Worm (Caenorhabditis elegans): ENCODE measurements around the gene C06G1.1.

C06G1.1 gene

DNA sequence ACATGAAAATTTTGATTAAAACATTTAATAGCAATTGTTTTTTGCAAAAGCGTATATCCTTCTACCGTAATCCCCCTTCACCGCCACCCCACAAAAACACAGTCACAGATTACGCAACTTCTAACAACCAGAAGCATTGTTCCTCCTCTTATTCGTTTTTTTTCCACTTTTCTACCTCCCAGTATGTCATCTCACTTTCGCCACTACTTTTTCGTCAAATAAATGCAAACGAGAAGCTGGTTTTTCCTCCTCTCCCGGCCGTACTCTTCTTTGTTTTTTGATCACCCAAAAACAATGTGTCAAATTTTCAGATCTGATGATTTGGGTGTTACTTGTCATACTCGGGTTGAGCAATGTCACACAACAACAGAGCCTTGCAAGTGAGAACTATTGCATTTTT is at the start of gene C06G1.1:
Gene C06G1.1 (plus strand): TSS at position 301 of the 400 bp plus-strand sequence.
- no peak for TF ChIP-seq ztf-23 (GFP tag; IDR thresholded peaks at IDR 0.05)

DNA sequence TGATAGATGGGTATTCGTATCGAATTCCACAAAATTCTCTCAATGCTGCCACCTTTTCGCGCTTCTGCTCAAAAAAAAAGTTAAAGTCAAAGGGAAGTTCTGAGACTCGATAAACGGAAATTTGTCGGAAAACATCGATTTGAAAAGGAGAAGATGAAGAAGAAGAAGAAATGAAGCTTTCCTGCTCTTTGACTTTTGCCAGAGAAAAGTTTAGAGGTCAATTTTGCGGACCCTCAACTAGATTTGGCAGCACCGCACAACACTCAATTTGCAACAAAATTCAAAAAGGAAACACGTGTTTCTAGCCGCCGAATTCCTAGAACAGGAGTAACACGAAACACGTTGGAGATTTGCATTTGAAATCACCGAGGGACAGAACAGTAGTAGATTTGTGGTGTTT is 45.0 kb upstream of the C06G1.1 start:
- TF ChIP-seq med-1 (GFP tag; optimal IDR thresholded peaks at IDR 0.05; ENCODE audit: insufficient read depth) (no peak), flt-1 (GFP tag; IDR thresholded peaks at IDR 0.05) (no peak), T22C8.4 (GFP tag; IDR thresholded peaks at IDR 0.05) (no peak), ztf-23 (GFP tag; IDR thresholded peaks at IDR 0.05) (no peak), klf-2 (GFP tag; conservative IDR thresholded peaks at IDR 0.05) (no peak), cog-1 (tag; optimal IDR thresholded peaks at IDR 0.05) (no peak), tab-1 (GFP tag; IDR thresholded peaks at IDR 0.05) (no peak), ref-1 (GFP tag; conservative IDR thresholded peaks at IDR 0.05) (no peak), ztf-29 (GFP tag; IDR thresholded peaks at IDR 0.05) (no peak)

DNA sequence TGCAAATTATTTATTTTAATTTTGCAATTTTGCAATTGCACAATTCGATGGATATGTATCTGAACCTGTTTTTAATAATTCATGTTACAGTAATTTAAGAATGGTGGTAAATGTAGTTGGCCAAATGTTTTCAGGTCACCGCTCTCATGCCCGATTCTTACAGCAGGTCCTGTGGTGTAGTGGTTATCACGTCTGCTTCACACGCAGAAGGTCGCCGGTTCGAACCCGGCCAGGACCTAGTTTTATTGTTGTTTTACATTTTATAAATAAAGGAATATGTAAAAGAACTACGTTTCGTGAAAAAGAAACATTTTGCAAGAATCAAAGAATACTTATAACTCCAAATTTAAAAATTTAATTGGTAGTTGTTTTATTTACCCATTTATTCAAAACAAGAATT is 42.9 kb upstream of the C06G1.1 start:
- no peak for TF ChIP-seq ztf-29 (GFP tag; IDR thresholded peaks at IDR 0.05)
- TF ChIP-seq klf-2 (GFP tag; conservative IDR thresholded peaks at IDR 0.05): no peak

DNA sequence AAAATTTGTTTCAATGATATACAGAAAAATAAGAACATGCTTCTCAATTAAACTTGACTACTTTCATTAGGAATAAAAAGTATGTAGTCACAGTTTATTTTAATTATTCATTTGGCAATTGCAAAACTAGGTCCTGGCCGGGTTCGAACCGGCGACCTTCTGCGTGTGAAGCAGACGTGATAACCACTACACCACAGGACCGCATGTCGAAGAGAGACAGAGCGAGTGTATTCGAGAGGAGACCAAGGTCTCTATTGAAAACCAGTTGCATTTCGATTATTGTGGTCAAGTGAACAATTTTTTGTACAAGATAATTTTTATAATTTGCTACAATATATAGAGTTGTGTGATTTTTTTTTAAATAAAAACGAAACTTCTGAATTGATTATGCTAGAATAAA is 42.3 kb upstream of the C06G1.1 start:
- peak; percentile 91 for TF ChIP-seq flt-1 (GFP tag; IDR thresholded peaks at IDR 0.05)
- peak; percentile 38 for TF ChIP-seq med-1 (GFP tag; optimal IDR thresholded peaks at IDR 0.05; ENCODE audit: insufficient read depth)
- TF ChIP-seq T22C8.4 (GFP tag; IDR thresholded peaks at IDR 0.05): peak; percentile 70
- TF ChIP-seq tab-1 (GFP tag; IDR thresholded peaks at IDR 0.05): peak; percentile 85
- peak; percentile 80 for TF ChIP-seq cog-1 (tag; optimal IDR thresholded peaks at IDR 0.05)
- TF ChIP-seq ztf-29 (GFP tag; IDR thresholded peaks at IDR 0.05): peak; percentile 76
- peak; percentile 66; the same call in 1 of the 2 replicates for TF ChIP-seq klf-2 (GFP tag; conservative IDR thresholded peaks at IDR 0.05)
- TF ChIP-seq ref-1 (GFP tag; conservative IDR thresholded peaks at IDR 0.05): peak; percentile 74
- peak; percentile 88 for TF ChIP-seq ztf-23 (GFP tag; IDR thresholded peaks at IDR 0.05)

DNA sequence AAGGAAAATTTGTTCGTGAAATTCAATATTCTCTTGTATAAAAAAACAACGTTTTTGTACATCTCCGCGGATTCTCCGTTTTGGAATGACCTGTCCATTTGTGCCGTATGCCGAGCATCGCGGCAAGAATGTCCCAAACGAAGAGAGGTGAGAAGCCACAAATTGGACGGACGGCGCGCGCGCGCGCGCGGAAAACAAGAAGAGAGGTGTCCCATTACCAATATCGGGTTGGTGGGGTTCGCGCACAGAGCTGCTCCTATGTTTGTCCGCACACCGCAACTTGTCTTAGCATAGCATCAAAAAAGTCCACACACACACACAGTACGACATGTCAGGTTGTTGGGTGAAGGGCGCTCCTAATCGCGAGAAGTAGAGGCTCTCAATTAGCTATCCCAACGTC is 41.6 kb upstream of the C06G1.1 start:
- TF ChIP-seq T22C8.4 (GFP tag; IDR thresholded peaks at IDR 0.05): no peak
- TF ChIP-seq tab-1 (GFP tag; IDR thresholded peaks at IDR 0.05): no peak
- no peak for TF ChIP-seq ref-1 (GFP tag; conservative IDR thresholded peaks at IDR 0.05)
- TF ChIP-seq ztf-23 (GFP tag; IDR thresholded peaks at IDR 0.05): no peak
- no peak for TF ChIP-seq cog-1 (tag; optimal IDR thresholded peaks at IDR 0.05)

DNA sequence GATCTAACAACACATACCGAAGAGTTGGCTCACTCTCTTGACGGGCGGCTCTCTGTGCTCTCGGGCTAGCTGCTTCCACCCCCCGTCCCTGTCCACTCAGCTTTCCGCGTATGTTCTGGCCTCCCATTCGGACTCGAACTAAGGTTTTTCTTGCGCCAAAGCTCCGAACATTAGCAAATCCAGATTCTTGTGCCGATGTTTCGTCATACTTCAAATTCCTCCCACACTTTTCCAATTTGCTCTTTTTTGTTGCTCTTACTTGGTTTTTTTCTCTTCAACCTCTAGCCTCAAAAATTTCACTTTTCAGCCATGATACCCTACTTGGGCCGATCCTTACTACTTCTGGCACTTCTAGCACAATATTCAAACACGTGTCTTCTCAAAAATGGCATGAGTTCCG is 38.2 kb upstream of the C06G1.1 start, which contains the start of gene cdh-9:
Gene cdh-9 (plus strand): TSS at position 301 of the 400 bp plus-strand sequence.
- TF ChIP-seq klf-2 (GFP tag; conservative IDR thresholded peaks at IDR 0.05): no peak
- no peak for TF ChIP-seq ref-1 (GFP tag; conservative IDR thresholded peaks at IDR 0.05)
- no peak for TF ChIP-seq ztf-23 (GFP tag; IDR thresholded peaks at IDR 0.05)
- no peak for TF ChIP-seq ztf-29 (GFP tag; IDR thresholded peaks at IDR 0.05)
- TF ChIP-seq cog-1 (tag; optimal IDR thresholded peaks at IDR 0.05): no peak

DNA sequence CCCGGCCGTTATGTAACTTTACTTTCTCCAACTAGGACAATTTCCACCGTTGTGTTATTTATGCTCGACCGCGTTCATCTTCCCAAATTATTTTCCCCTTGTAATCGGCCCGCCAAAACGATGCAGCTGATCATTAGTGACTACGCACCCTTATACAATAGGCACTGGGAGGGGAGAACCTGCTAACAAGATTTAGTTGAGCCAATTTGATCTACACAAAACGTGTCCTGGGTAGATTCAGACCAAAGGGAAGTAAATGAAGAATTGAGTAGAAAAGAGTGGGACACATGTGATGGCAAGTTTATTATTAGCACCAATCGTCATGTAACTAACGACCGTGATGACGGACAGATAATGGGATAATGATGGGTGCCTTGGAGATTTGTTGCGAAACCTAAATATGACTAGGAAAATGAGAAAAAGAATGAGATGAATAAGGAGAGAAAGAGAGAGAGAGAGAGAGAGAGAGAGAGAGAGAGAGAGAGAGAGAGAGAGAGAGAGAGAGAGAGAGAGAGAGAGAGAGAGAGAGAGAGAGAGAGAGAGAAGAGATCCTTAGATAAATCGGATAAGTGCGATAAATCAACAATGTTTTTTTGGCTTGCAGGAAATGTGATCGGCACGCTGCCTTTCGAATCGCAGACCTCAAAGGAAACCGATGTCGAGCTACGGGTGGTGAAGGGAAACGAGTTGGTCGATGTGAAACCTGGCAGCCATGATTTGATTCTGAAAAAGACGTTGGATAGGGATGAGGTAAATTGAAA is 37.5 kb upstream of the C06G1.1 start:
- TF ChIP-seq ref-1 (GFP tag; conservative IDR thresholded peaks at IDR 0.05) (no peak), ztf-23 (GFP tag; IDR thresholded peaks at IDR 0.05) (peak; percentile 64)

DNA sequence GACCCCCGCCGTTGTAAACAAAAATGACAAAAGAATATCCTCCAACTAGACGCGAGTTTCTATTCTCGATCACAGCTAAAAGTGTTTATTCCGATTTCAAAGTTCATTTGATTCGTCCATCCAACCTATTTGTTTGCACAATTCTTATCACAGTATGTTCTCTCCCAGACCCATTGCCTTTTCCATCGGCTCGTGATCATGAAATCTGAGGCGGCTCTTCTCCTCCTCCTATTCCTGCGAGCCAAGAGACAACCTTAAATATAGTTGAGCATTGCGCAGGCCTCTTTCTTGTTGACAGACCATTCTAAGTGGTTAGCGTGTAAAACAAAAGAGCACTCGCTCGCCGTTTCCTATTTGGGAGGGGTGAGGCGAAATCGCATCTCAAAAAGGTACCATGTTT is 36.2 kb upstream of the C06G1.1 start:
- no peak for TF ChIP-seq T22C8.4 (GFP tag; IDR thresholded peaks at IDR 0.05)
- TF ChIP-seq klf-2 (GFP tag; conservative IDR thresholded peaks at IDR 0.05): no peak
- TF ChIP-seq med-1 (GFP tag; optimal IDR thresholded peaks at IDR 0.05; ENCODE audit: insufficient read depth): no peak
- no peak for TF ChIP-seq flt-1 (GFP tag; IDR thresholded peaks at IDR 0.05)
- TF ChIP-seq ztf-23 (GFP tag; IDR thresholded peaks at IDR 0.05): no peak
- no peak for TF ChIP-seq tab-1 (GFP tag; IDR thresholded peaks at IDR 0.05)
- no peak for TF ChIP-seq ztf-29 (GFP tag; IDR thresholded peaks at IDR 0.05)
- TF ChIP-seq ref-1 (GFP tag; conservative IDR thresholded peaks at IDR 0.05): no peak
- no peak for TF ChIP-seq cog-1 (tag; optimal IDR thresholded peaks at IDR 0.05)

DNA sequence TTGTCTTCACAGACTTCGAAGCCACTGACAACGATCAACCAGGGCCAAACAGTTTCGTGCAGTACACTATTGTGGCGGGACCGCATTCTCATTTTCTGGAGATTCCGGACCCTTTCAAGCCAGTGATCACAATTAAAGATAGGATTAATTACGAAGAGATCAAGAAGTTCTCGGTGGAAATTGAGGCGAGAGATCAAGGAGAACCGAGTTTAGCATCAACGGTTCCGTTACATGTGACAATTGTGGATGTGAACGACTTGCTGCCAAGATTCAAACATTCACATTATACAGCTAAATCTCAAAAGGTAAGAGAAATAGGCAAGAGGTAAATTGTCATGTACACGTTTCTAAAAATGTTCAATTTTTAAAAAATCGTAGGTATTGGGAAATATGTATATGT is 35.4 kb upstream of the C06G1.1 start:
- TF ChIP-seq ztf-29 (GFP tag; IDR thresholded peaks at IDR 0.05): no peak
- TF ChIP-seq klf-2 (GFP tag; conservative IDR thresholded peaks at IDR 0.05): no peak
- TF ChIP-seq tab-1 (GFP tag; IDR thresholded peaks at IDR 0.05): no peak
- no peak for TF ChIP-seq ztf-23 (GFP tag; IDR thresholded peaks at IDR 0.05)
- TF ChIP-seq cog-1 (tag; optimal IDR thresholded peaks at IDR 0.05): no peak

DNA sequence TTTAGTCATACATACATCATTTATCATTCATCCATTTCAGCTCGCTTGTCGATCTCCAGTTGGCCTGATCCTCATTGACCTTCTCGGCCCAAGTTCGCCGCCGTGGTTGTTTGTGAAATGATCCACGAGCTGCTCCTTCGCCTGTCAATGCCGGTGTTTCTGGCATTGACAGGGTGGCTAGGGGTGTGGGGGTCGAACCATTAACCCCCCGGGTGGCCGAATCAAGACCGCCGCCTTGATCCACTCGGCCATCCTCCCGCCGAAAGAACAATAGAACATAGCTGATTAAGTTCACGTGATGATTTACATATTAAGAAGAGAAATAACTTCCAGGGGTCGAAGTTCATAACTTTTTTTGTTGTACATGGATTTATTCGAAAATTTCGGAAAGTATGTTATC is 30.7 kb upstream of the C06G1.1 start, which contains the start of gene F59C12.4:
Gene F59C12.4 (minus strand): TSS at position 166 of the 400 bp plus-strand sequence.
- no peak for TF ChIP-seq med-1 (GFP tag; optimal IDR thresholded peaks at IDR 0.05; ENCODE audit: insufficient read depth)
- peak; percentile 79 for TF ChIP-seq ztf-23 (GFP tag; IDR thresholded peaks at IDR 0.05)
- TF ChIP-seq ztf-29 (GFP tag; IDR thresholded peaks at IDR 0.05): no peak
- TF ChIP-seq cog-1 (tag; optimal IDR thresholded peaks at IDR 0.05): peak; percentile 9
- peak; percentile 87 for TF ChIP-seq flt-1 (GFP tag; IDR thresholded peaks at IDR 0.05)
- TF ChIP-seq T22C8.4 (GFP tag; IDR thresholded peaks at IDR 0.05): peak; percentile 36; the same call in 1 of the 2 replicates
- TF ChIP-seq ref-1 (GFP tag; conservative IDR thresholded peaks at IDR 0.05): peak; percentile 56
- TF ChIP-seq klf-2 (GFP tag; conservative IDR thresholded peaks at IDR 0.05): no peak
- peak; percentile 75 for TF ChIP-seq tab-1 (GFP tag; IDR thresholded peaks at IDR 0.05)

DNA sequence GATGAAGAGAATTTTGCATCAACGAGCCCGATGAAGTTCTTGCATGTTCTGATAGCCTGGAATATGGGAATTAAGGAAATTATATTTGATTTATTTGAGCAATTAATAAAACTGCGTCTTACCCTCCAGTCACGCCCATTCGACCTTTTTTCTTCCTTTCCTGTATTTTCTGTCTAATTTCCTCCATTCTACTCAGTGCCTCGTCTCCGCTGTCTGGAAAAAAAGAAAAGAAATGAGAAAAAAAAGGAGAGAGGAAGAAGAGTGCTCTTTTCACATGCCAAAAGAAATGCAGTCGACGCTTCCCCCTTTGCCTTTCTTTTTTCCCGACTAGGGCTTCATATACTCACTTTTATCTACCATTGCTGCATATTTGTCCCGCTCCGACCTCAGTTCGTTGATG is 29.1 kb upstream of the C06G1.1 start:
- TF ChIP-seq tab-1 (GFP tag; IDR thresholded peaks at IDR 0.05) (no peak), med-1 (GFP tag; optimal IDR thresholded peaks at IDR 0.05; ENCODE audit: insufficient read depth) (no peak), T22C8.4 (GFP tag; IDR thresholded peaks at IDR 0.05) (no peak), klf-2 (GFP tag; conservative IDR thresholded peaks at IDR 0.05) (no peak), flt-1 (GFP tag; IDR thresholded peaks at IDR 0.05) (no peak), ztf-23 (GFP tag; IDR thresholded peaks at IDR 0.05) (no peak), ztf-29 (GFP tag; IDR thresholded peaks at IDR 0.05) (no peak), ref-1 (GFP tag; conservative IDR thresholded peaks at IDR 0.05) (no peak), cog-1 (tag; optimal IDR thresholded peaks at IDR 0.05) (no peak)
